Worm (Caenorhabditis elegans) whole organism, L4 larva: ENCODE data around the gene rack-1.

Source experiments
- D1046.2 ChIP-seq: fragments of 200-800 bp; sonication (Bioruptor generic); IDR thresholded peaks from 2 replicates; pipeline ENCODE4 v1.3.6; 2022; ENCODE audit warnings: missing genetic modification characterization, missing compliant biosample characterization
- F10B5.3 ChIP-seq: sonication (generic microtip); optimal IDR thresholded peaks from 2 replicates; lab custom pipeline; 2016; ENCODE audit warnings: mild to moderate bottlenecking, missing genetic modification characterization, missing compliant biosample characterization
- Y75B8A.6 ChIP-seq: fragments of 200-800 bp; sonication (Bioruptor generic); IDR thresholded peaks from 2 replicates; pipeline ENCODE4 v1.3.6; 2022; ENCODE audit warnings: missing genetic modification reagents, missing genetic modification characterization, missing compliant biosample characterization
- aha-1 ChIP-seq: fragments of 150-350 bp; peaks from one replicate; lab custom pipeline; 2014; ENCODE audit warnings: missing biosample characterization, missing genetic modification characterization
- aly-2 ChIP-seq: sonication (generic microtip); optimal IDR thresholded peaks from 2 replicates; lab custom pipeline; 2018; ENCODE audit warnings: missing biosample characterization, missing genetic modification characterization
- ama-1 ChIP-seq: fragments of 150-350 bp; optimal IDR thresholded peaks from 2 replicates; lab custom pipeline; 2014; ENCODE audit warnings: inconsistent platforms, mixed read lengths
- attf-4 ChIP-seq: sonication (generic microtip); optimal IDR thresholded peaks from 3 replicates; lab custom pipeline; 2017; ENCODE audit warnings: missing biosample characterization, missing genetic modification characterization
- ceh-44 ChIP-seq: fragments of 200-800 bp; sonication (Bioruptor generic); IDR thresholded peaks from 2 replicates; pipeline ENCODE4 v1.3.6; 2022; ENCODE audit warnings: missing genetic modification reagents, missing genetic modification characterization, missing compliant biosample characterization
- ces-1 ChIP-seq: fragments of 150-350 bp; sonication (generic microtip); optimal IDR thresholded peaks from 4 replicates; lab custom pipeline; 2014; ENCODE audit warnings: missing biosample characterization, missing genetic modification reagents, missing genetic modification characterization
- ctbp-1 ChIP-seq: fragments of 200-800 bp; sonication (Bioruptor generic); IDR thresholded peaks from 2 replicates; pipeline ENCODE4 v1.3.6; 2022; ENCODE audit warnings: missing genetic modification reagents, missing genetic modification characterization, missing compliant biosample characterization
- daf-12 ChIP-seq: fragments of 150-350 bp; optimal IDR thresholded peaks from 2 replicates; lab custom pipeline; 2014; ENCODE audit warnings: missing biosample characterization, missing genetic modification reagents, missing genetic modification characterization
- duxl-1 ChIP-seq: sonication (generic microtip); optimal IDR thresholded peaks from 2 replicates; lab custom pipeline; 2016; ENCODE audit warnings: mild to moderate bottlenecking, missing genetic modification characterization, moderate library complexity, missing compliant biosample characterization; ENCODE audit not compliant: poor library complexity
- hif-1 ChIP-seq, 2 experiments: sonication (generic microtip); optimal IDR thresholded peaks; 2 replicates each; lab custom pipeline; 2016 to 2017; ENCODE audit warnings: missing compliant biosample characterization in 2 of 2, missing genetic modification characterization in 2 of 2, missing genetic modification reagents in 2 of 2, missing genotype in 2 of 2, mild to moderate bottlenecking in 1 of 2
- hlh-11 ChIP-seq: fragments of 200-800 bp; sonication (Bioruptor generic); optimal IDR thresholded peaks from 2 replicates; lab custom pipeline; 2018; ENCODE audit warnings: mild to moderate bottlenecking, missing genetic modification characterization, missing compliant biosample characterization
- lim-7 ChIP-seq: fragments of 200-800 bp; sonication (Bioruptor generic); IDR thresholded peaks from 2 replicates; pipeline ENCODE4 v1.3.6; 2022; ENCODE audit warnings: missing genetic modification characterization, missing compliant biosample characterization
- madf-9 ChIP-seq: fragments of 200-800 bp; sonication (Bioruptor generic); conservative IDR thresholded peaks from 2 replicates; pipeline ENCODE4 v1.3.6; 2022; ENCODE audit warnings: missing genetic modification reagents, missing genetic modification characterization, missing compliant biosample characterization
- mep-1 ChIP-seq: fragments of 150-350 bp; sonication (generic microtip); optimal IDR thresholded peaks from 3 replicates; lab custom pipeline; 2014; ENCODE audit warnings: missing biosample characterization, missing genetic modification characterization
- mxl-3 ChIP-seq: fragments of 200-800 bp; sonication (Bioruptor generic); optimal IDR thresholded peaks from 2 replicates; lab custom pipeline; 2018; ENCODE audit warnings: mild to moderate bottlenecking, missing genetic modification characterization, missing compliant biosample characterization
- nhr-10 ChIP-seq: fragments of 150-350 bp; optimal IDR thresholded peaks from 2 replicates; lab custom pipeline; 2014; ENCODE audit warnings: missing biosample characterization, missing genetic modification characterization
- nhr-11 ChIP-seq: fragments of 150-350 bp; optimal IDR thresholded peaks from 2 replicates; lab custom pipeline; 2014; ENCODE audit warnings: missing biosample characterization, missing genetic modification characterization
- nhr-28 ChIP-seq: fragments of 150-350 bp; optimal IDR thresholded peaks from 2 replicates; lab custom pipeline; 2014; ENCODE audit warnings: missing biosample characterization, missing genetic modification characterization
- nhr-76 ChIP-seq: fragments of 150-350 bp; optimal IDR thresholded peaks from 2 replicates; lab custom pipeline; 2014; ENCODE audit warnings: missing biosample characterization, missing genetic modification characterization
- pqm-1 ChIP-seq: sonication (generic microtip); optimal IDR thresholded peaks from 2 replicates; lab custom pipeline; 2017; ENCODE audit warnings: missing biosample characterization, missing genetic modification characterization
- rbr-2 ChIP-seq: sonication (generic microtip); optimal IDR thresholded peaks from 2 replicates; lab custom pipeline; 2016; ENCODE audit warnings: missing genotype, missing genetic modification characterization, missing compliant biosample characterization
- snpc-1.2 ChIP-seq: fragments of 200-800 bp; sonication (Bioruptor generic); IDR thresholded peaks from 2 replicates; pipeline ENCODE4 v1.3.6; 2022; ENCODE audit warnings: missing genetic modification reagents, missing genetic modification characterization, missing compliant biosample characterization
- zfp-2 ChIP-seq: sonication (generic microtip); optimal IDR thresholded peaks from 2 replicates; lab custom pipeline; 2016; ENCODE audit warnings: mild to moderate bottlenecking, missing genetic modification characterization, missing compliant biosample characterization
- zip-11 ChIP-seq: fragments of 200-800 bp; sonication (Bioruptor generic); IDR thresholded peaks from 2 replicates; pipeline ENCODE4 v1.3.6; 2022; ENCODE audit warnings: missing genetic modification characterization, missing compliant biosample characterization
- zip-2 ChIP-seq: fragments of 150-350 bp; optimal IDR thresholded peaks from 2 replicates; lab custom pipeline; 2014; ENCODE audit warnings: missing biosample characterization, missing genetic modification characterization
- ztf-11 ChIP-seq: fragments of 150-350 bp; optimal IDR thresholded peaks from 2 replicates; lab custom pipeline; 2014; ENCODE audit warnings: missing biosample characterization, missing genetic modification characterization
- ztf-7 ChIP-seq: fragments of 150-350 bp; optimal IDR thresholded peaks from 2 replicates; lab custom pipeline; 2014; ENCODE audit warnings: missing biosample characterization, missing genetic modification characterization

Gene rack-1

ce11 chrIV:10222122-10222589 lies 45.7 kb downstream of the rack-1 start, which contains the start of gene C24F3.2 (continued):
- no peak for TF ChIP-seq ces-1
- no peak for TF ChIP-seq nhr-76 (tag; lab: Kevin White, UChicago)
- peak; percentile 95 for TF ChIP-seq aha-1 (tag; lab: Kevin White, UChicago)
- TF ChIP-seq ztf-11 (tag; lab: Kevin White, UChicago): no peak
- TF ChIP-seq zip-11 (GFP tag; lab: Robert Waterston, UW): no peak
- TF ChIP-seq Y75B8A.6 (GFP tag; lab: Robert Waterston, UW): no peak
- TF ChIP-seq rbr-2: peak; percentile 52
- TF ChIP-seq snpc-1.2: no peak
- no peak for TF ChIP-seq daf-12
- no peak for TF ChIP-seq ctbp-1 (GFP tag; lab: Robert Waterston, UW)

ce11 chrIV:10223723-10224122 lies 47.2 kb downstream of the rack-1 start, which contains the start of gene nas-12:
Gene nas-12 (plus strand): TSS chrIV:10224023.
- TF ChIP-seq nhr-10: no peak
- no peak for TF ChIP-seq attf-4
- TF ChIP-seq hlh-11 (tag; lab: Kevin White, UChicago): no peak
- no peak for TF ChIP-seq aly-2 (tag; lab: Kevin White, UChicago)
- no peak for TF ChIP-seq Y75B8A.6 (GFP tag; lab: Robert Waterston, UW)
- TF ChIP-seq ceh-44 (GFP tag; lab: Robert Waterston, UW): no peak
- TF ChIP-seq mep-1 (tag; lab: Kevin White, UChicago): no peak
- TF ChIP-seq duxl-1 (tag; lab: Kevin White, UChicago): no peak
- TF ChIP-seq pqm-1 (tag; lab: Kevin White, UChicago): no peak
- TF ChIP-seq D1046.2 (GFP tag; lab: Robert Waterston, UW): no peak
- TF ChIP-seq hif-1 (tag; optimal IDR thresholded peaks at IDR 0.05; lab: Kevin White, UChicago): no peak
- TF ChIP-seq zfp-2 (tag; lab: Kevin White, UChicago): no peak
- TF ChIP-seq lim-7: no peak
- TF ChIP-seq madf-9: no peak

- TF ChIP-seq mxl-3 (GFP tag; lab: Kevin White, UChicago) (no peak), ztf-7 (no peak), nhr-10 (no peak), ama-1 (no peak), nhr-28 (no peak), duxl-1 (tag; lab: Kevin White, UChicago) (no peak), F10B5.3 (tag; lab: Kevin White, UChicago) (no peak), zip-2 (tag; lab: Kevin White, UChicago) (no peak), nhr-11 (tag; lab: Kevin White, UChicago) (no peak), lim-7 (no peak)
Measured at ce11 chrIV:10227534-10227933, 51.1 kb downstream of the rack-1 start, which contains the start of gene F01G10.6. Gene F01G10.6 (minus strand): TSS chrIV:10227634.
